Worm (Caenorhabditis elegans) whole organism, early embryonic: Measurements from ENCODE around the gene lntl-1.

Experiments used
- B0310.2 ChIP-seq: sonication (generic microtip); optimal IDR thresholded peaks from 2 replicates; lab custom pipeline; 2016; ENCODE audit warnings: mild to moderate bottlenecking, missing genetic modification characterization, missing compliant biosample characterization
- F13C5.2 ChIP-seq: sonication (generic microtip); optimal IDR thresholded peaks from 2 replicates; lab custom pipeline; 2017; ENCODE audit warnings: mild to moderate bottlenecking, missing genetic modification characterization, inconsistent platforms, missing compliant biosample characterization
- ceh-13 ChIP-seq: fragments of 200-800 bp; sonication (Bioruptor generic); optimal IDR thresholded peaks from 2 replicates; lab custom pipeline; 2018; ENCODE audit warnings: mild to moderate bottlenecking, missing genetic modification characterization, missing compliant biosample characterization
- ceh-36 ChIP-seq: sonication (generic microtip); optimal IDR thresholded peaks from 2 replicates; lab custom pipeline; 2016; ENCODE audit warnings: missing genetic modification characterization, inconsistent platforms, missing compliant biosample characterization
- ets-7 ChIP-seq: sonication (generic microtip); optimal IDR thresholded peaks from 2 replicates; lab custom pipeline; 2016; ENCODE audit warnings: missing genotype, missing genetic modification characterization, missing compliant biosample characterization
- flt-1 ChIP-seq: fragments of 200-800 bp; sonication (Bioruptor generic); IDR thresholded peaks from 2 replicates; pipeline ENCODE4 v1.3.6; 2022; ENCODE audit warnings: missing genetic modification characterization, missing compliant biosample characterization
- hmbx-1 ChIP-seq: sonication (generic microtip); optimal IDR thresholded peaks from 2 replicates; lab custom pipeline; 2016; ENCODE audit warnings: mild to moderate bottlenecking, missing genetic modification characterization, missing compliant biosample characterization
- hmg-4 ChIP-seq: fragments of 200-800 bp; sonication (Bioruptor generic); optimal IDR thresholded peaks from 2 replicates; lab custom pipeline; 2018; ENCODE audit warnings: mild to moderate bottlenecking, missing genetic modification characterization, missing compliant biosample characterization
- hnd-1 ChIP-seq: sonication (generic microtip); optimal IDR thresholded peaks from 2 replicates; lab custom pipeline; 2016; ENCODE audit warnings: missing genetic modification characterization, missing compliant biosample characterization
- pes-1 ChIP-seq: fragments of 200-800 bp; sonication (Bioruptor generic); IDR thresholded peaks from 2 replicates; pipeline ENCODE4 v1.3.6; 2022; ENCODE audit warnings: missing genetic modification reagents, missing genetic modification characterization, missing compliant biosample characterization
- scrt-1 ChIP-seq: fragments of 200-800 bp; sonication (Bioruptor generic); IDR thresholded peaks from 2 replicates; pipeline ENCODE4 v1.3.6; 2022; ENCODE audit warnings: missing genetic modification characterization, missing compliant biosample characterization
- sea-1 ChIP-seq: fragments of 200-800 bp; sonication (Bioruptor generic); conservative IDR thresholded peaks from 2 replicates; pipeline ENCODE4 v1.3.6; 2022; ENCODE audit warnings: missing genetic modification characterization, missing compliant biosample characterization
- tbx-11 ChIP-seq: fragments of 200-800 bp; sonication (Bioruptor generic); IDR thresholded peaks from 2 replicates; pipeline ENCODE4 v1.3.6; 2022; ENCODE audit warnings: missing genetic modification characterization, missing compliant biosample characterization
- tbx-37 ChIP-seq: fragments of 200-800 bp; sonication (Bioruptor generic); conservative IDR thresholded peaks from 2 replicates; pipeline ENCODE4 v1.3.6; 2022; ENCODE audit warnings: missing genetic modification reagents, missing genetic modification characterization, missing compliant biosample characterization
- tra-4 ChIP-seq: sonication (generic microtip); optimal IDR thresholded peaks from 2 replicates; lab custom pipeline; 2017; ENCODE audit warnings: missing genetic modification characterization, missing compliant biosample characterization

lntl-1 gene

DNA sequence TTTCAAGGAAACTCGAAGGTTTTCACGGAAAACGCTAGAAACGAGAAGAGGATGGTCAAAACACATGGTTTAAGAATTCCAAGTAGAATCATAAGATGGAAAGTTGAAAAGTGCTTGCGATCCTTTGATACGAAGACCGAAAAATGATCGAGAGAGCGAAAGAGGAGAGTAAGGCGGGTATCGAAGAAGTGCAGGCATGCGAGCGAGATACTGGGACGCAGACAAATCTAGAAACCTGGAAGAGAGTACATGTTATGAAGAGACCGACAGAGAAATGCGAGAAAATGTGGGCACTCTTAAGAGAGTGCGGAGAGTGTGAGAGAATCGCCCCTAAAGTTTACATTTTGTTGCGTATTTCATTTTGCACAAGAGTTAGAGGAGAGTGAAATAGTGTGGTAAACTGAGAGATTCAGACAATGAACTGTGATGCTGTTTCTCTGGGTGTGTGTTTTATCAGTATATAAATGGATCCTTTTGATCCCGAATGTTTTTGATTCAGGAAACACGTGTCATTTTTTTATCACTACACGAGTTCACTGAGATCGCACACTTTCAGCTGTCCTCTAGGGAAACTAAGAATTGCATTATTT is 52.8 kb downstream of the lntl-1 start:
- no peak for TF ChIP-seq flt-1
- 0 out of 2 replicates have a peak, but pooled peaks have one; percentile 8 for TF ChIP-seq tbx-37 (GFP tag; lab: Robert Waterston, UW)
- no peak for TF ChIP-seq hnd-1 (tag; lab: Kevin White, UChicago)
- TF ChIP-seq tbx-11 (GFP tag; lab: Robert Waterston, UW): no peak

DNA sequence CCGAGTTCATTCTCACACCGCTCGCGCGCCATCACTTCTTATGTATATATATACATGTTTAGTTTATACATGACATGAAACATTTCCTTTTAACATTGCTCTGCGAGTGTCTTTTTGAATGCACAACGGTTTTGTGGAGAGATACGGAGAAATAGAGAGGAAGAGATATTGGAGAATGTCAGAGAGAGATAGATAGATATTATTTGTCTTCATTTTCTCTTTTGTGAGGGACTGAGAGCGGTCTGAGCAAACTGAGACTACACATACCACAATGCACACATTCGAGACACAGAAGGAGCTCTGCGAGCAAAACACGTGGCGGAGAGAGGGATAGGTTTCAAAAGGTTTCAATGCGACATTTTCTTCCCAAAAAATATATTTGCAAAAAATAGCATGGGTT is 53.6 kb downstream of the lntl-1 start:
- TF ChIP-seq ceh-36: no peak
- no peak for TF ChIP-seq ceh-13 (GFP tag; lab: Kevin White, UChicago)
- no peak for TF ChIP-seq ets-7 (tag; lab: Kevin White, UChicago)
- TF ChIP-seq tbx-11 (GFP tag; lab: Robert Waterston, UW): no peak
- no peak for TF ChIP-seq tra-4 (tag; lab: Kevin White, UChicago)
- TF ChIP-seq sea-1: no peak
- TF ChIP-seq hmbx-1 (tag; lab: Kevin White, UChicago): no peak
- TF ChIP-seq hmg-4: no peak
- no peak for TF ChIP-seq scrt-1
- no peak for TF ChIP-seq tbx-37 (GFP tag; lab: Robert Waterston, UW)

DNA sequence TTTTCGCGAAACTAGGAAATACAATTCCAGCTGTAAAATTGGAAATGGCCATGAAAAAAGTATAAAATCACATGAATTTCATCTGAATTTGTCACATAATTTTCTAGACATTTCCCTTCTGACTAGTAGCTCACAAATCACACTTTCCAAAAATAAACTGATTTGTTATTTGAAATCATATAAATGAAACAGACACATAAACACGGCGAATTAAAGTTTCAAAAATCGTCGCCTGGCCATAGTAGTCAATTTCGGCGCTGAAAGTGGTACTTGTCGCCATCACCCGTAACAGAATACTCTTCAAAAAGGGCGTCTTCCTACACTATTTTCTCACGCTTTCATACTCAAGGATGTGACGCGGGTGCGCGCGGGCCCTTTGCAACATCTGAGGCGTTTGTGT is 54.2 kb downstream of the lntl-1 start:
- no peak for TF ChIP-seq B0310.2 (tag; lab: Kevin White, UChicago)
- no peak for TF ChIP-seq hnd-1 (tag; lab: Kevin White, UChicago)
- TF ChIP-seq tra-4 (tag; lab: Kevin White, UChicago): no peak
- no peak for TF ChIP-seq pes-1 (GFP tag; lab: Robert Waterston, UW)
- no peak for TF ChIP-seq F13C5.2 (tag; lab: Kevin White, UChicago)
- TF ChIP-seq sea-1: no peak
- no peak for TF ChIP-seq tbx-11 (GFP tag; lab: Robert Waterston, UW)
- no peak for TF ChIP-seq flt-1

DNA sequence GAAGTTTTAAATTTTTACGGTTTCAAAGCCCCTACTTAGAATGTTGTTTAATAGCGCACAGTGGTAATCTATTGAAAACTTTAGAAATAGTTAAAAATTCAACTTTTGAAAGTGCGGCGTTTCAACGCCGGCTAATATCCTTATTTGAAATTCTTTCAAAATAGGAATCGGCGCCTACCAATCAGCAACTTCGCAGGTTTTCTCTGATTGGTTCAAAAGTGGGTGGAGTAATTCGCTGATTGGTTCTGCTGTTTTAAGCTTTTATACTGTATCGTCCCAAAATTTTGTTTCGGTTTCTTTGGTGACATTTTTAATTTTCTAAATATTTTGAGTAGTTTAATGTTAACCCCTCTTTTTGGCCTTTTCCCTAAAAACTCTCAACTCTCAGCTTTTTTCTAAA is 54.9 kb downstream of the lntl-1 start:
- TF ChIP-seq hmg-4 (no peak), ets-7 (tag; lab: Kevin White, UChicago) (no peak), tbx-11 (GFP tag; lab: Robert Waterston, UW) (no peak)
